Fruit fly (Drosophila melanogaster) whole organism, embryonic: ENCODE measurements around the gene Srp14.

ENCODE experiments used
- Bdp1 ChIP-seq: fragments of 200-800 bp; sonication (Bioruptor generic); optimal IDR thresholded peaks from 3 replicates; lab custom pipeline; 2016; ENCODE audit warnings: missing biosample characterization, missing genetic modification characterization
- Bgb ChIP-seq: fragments of 200-800 bp; sonication (Bioruptor generic); IDR thresholded peaks from 2 replicates; pipeline ENCODE4 v1.3.6; 2022; ENCODE audit warnings: missing biosample characterization, missing genetic modification characterization; ENCODE audit not compliant: partially characterized antibody
- CG10366 ChIP-seq: fragments of 200-800 bp; sonication (Bioruptor generic); IDR thresholded peaks from 2 replicates; pipeline ENCODE4 v1.3.6; 2022; ENCODE audit warnings: missing biosample characterization, missing genetic modification characterization
- CG10654 ChIP-seq: fragments of 200-800 bp; sonication (Bioruptor generic); optimal IDR thresholded peaks from 2 replicates; lab custom pipeline; 2016; ENCODE audit warnings: missing biosample characterization, missing genetic modification characterization
- CG11560 ChIP-seq: fragments of 200-800 bp; sonication (Bioruptor generic); IDR thresholded peaks from 3 replicates; pipeline ENCODE4 v1.3.6; 2022; ENCODE audit warnings: missing biosample characterization, missing genetic modification characterization
- CG13624 ChIP-seq: fragments of 200-800 bp; sonication (Bioruptor generic); optimal IDR thresholded peaks from 2 replicates; lab custom pipeline; 2016; ENCODE audit warnings: missing biosample characterization, missing genetic modification characterization
- CG13894 ChIP-seq: fragments of 200-800 bp; sonication (Bioruptor generic); optimal IDR thresholded peaks from 3 replicates; lab custom pipeline; 2018; ENCODE audit warnings: missing biosample characterization, mild to moderate bottlenecking, missing genetic modification characterization, moderate library complexity
- CG14014 ChIP-seq: fragments of 200-800 bp; sonication (Bioruptor generic); IDR thresholded peaks from 2 replicates; pipeline ENCODE4 v1.3.6; 2022; ENCODE audit warnings: missing biosample characterization, missing genetic modification characterization
- CG15269 ChIP-seq: fragments of 200-800 bp; sonication (Bioruptor generic); optimal IDR thresholded peaks from 2 replicates; lab custom pipeline; 2018; ENCODE audit warnings: missing biosample characterization, mild to moderate bottlenecking, missing genetic modification characterization, moderate library complexity
- CG2116 ChIP-seq: fragments of 200-800 bp; sonication (Bioruptor generic); optimal IDR thresholded peaks from 3 replicates; lab custom pipeline; 2018; ENCODE audit warnings: missing biosample characterization, mild to moderate bottlenecking, missing genetic modification characterization
- CG34422 ChIP-seq: fragments of 200-800 bp; sonication (Bioruptor generic); IDR thresholded peaks from 3 replicates; pipeline ENCODE4 v1.3.6; 2022; ENCODE audit warnings: missing biosample characterization, missing genetic modification characterization
- CG42726 ChIP-seq: fragments of 200-800 bp; sonication (Bioruptor generic); IDR thresholded peaks from 2 replicates; pipeline ENCODE4 v1.3.6; 2022; ENCODE audit warnings: missing biosample characterization, missing genetic modification characterization; ENCODE audit not compliant: partially characterized antibody
- CG5180 ChIP-seq: fragments of 200-800 bp; sonication (Bioruptor generic); optimal IDR thresholded peaks from 3 replicates; lab custom pipeline; 2017; ENCODE audit warnings: missing biosample characterization, missing genetic modification characterization, mild to moderate bottlenecking, moderate library complexity, missing genetic modification reagents
- CG7786 ChIP-seq: fragments of 200-800 bp; sonication (Bioruptor generic); optimal IDR thresholded peaks from 2 replicates; lab custom pipeline; 2016; ENCODE audit warnings: missing biosample characterization, missing genetic modification characterization
- CG8924 ChIP-seq: fragments of 200-800 bp; optimal IDR thresholded peaks from 3 replicates; lab custom pipeline; 2019; ENCODE audit warnings: missing biosample characterization, mild to moderate bottlenecking, missing genetic modification characterization, moderate library complexity
- CG9727 ChIP-seq: fragments of 200-800 bp; sonication (Bioruptor generic); optimal IDR thresholded peaks from 3 replicates; lab custom pipeline; 2017; ENCODE audit warnings: missing biosample characterization, mild to moderate bottlenecking, missing genetic modification characterization
- CG9817 ChIP-seq: fragments of 200-800 bp; sonication (Bioruptor generic); optimal IDR thresholded peaks from 2 replicates; lab custom pipeline; 2018; ENCODE audit warnings: missing biosample characterization, mild to moderate bottlenecking, missing genetic modification characterization, moderate library complexity
- Chrac-16 ChIP-seq: fragments of 200-800 bp; sonication (Bioruptor generic); optimal IDR thresholded peaks from 3 replicates; lab custom pipeline; 2016; ENCODE audit warnings: missing biosample characterization, missing genetic modification characterization
- CrebB ChIP-seq: fragments of 200-800 bp; sonication (Bioruptor generic); optimal IDR thresholded peaks from 3 replicates; lab custom pipeline; 2018; ENCODE audit warnings: missing biosample characterization, mild to moderate bottlenecking, missing genetic modification characterization
- Dbx ChIP-seq: fragments of 200-800 bp; sonication (Bioruptor generic); IDR thresholded peaks from 3 replicates; pipeline ENCODE4 v1.3.6; 2022; ENCODE audit warnings: missing biosample characterization, missing genetic modification characterization
- Dip2 ChIP-seq: fragments of 200-800 bp; sonication (Bioruptor generic); IDR thresholded peaks from 2 replicates; pipeline ENCODE4 v1.3.6; 2022; ENCODE audit warnings: missing biosample characterization, missing genetic modification characterization
- MESR4 ChIP-seq: fragments of 200-800 bp; sonication (Bioruptor generic); optimal IDR thresholded peaks from 2 replicates; lab custom pipeline; 2018; ENCODE audit warnings: missing biosample characterization, mild to moderate bottlenecking, missing genetic modification characterization, moderate library complexity
- Max ChIP-seq: fragments of 200-800 bp; sonication (Bioruptor generic); optimal IDR thresholded peaks from 2 replicates; lab custom pipeline; 2016; ENCODE audit warnings: missing biosample characterization, mild to moderate bottlenecking, missing genetic modification characterization
- NFAT ChIP-seq: fragments of 200-800 bp; sonication (Bioruptor generic); IDR thresholded peaks from 2 replicates; pipeline ENCODE4 v1.3.6; 2022; ENCODE audit warnings: missing biosample characterization, missing genetic modification characterization
- NK7.1 ChIP-seq: fragments of 200-800 bp; sonication (Bioruptor generic); optimal IDR thresholded peaks from 3 replicates; lab custom pipeline; 2016; ENCODE audit warnings: missing biosample characterization, missing genetic modification characterization
- Nf-YC ChIP-seq: fragments of 200-800 bp; optimal IDR thresholded peaks from 3 replicates; lab custom pipeline; 2019; ENCODE audit warnings: missing biosample characterization, mild to moderate bottlenecking, missing genetic modification characterization, moderate library complexity
- Pdp1 ChIP-seq, 2 experiments: fragments of 200-800 bp; sonication (Bioruptor generic); optimal IDR thresholded peaks; 3 replicates each; lab custom pipeline; 2016; ENCODE audit warnings: missing biosample characterization in 2 of 2, missing genetic modification characterization in 2 of 2, mild to moderate bottlenecking in 1 of 2, moderate library complexity in 1 of 2
- Side ChIP-seq: fragments of 200-800 bp; sonication (Bioruptor generic); optimal IDR thresholded peaks from 2 replicates; lab custom pipeline; 2016; ENCODE audit warnings: missing biosample characterization, missing genetic modification characterization
- Stat92E ChIP-seq, 3 experiments: fragments of >200 bp in 2 of 3; fragments of 200-800 bp in 1 of 3; sonication (Bioruptor generic) in 1 of 3; optimal IDR thresholded peaks; 2 replicates each; lab custom pipeline; 2017 to 2019; ENCODE audit warnings: missing biosample characterization in 3 of 3, missing genetic modification characterization in 3 of 3, mild to moderate bottlenecking in 1 of 3, moderate library complexity in 1 of 3
- ato ChIP-seq: fragments of 200-800 bp; sonication (Bioruptor generic); IDR thresholded peaks from 2 replicates; pipeline ENCODE4 v1.3.6; 2022; ENCODE audit warnings: missing biosample characterization, missing genetic modification characterization; ENCODE audit not compliant: partially characterized antibody
- caup ChIP-seq: fragments of 200-800 bp; sonication (Bioruptor generic); optimal IDR thresholded peaks from 3 replicates; lab custom pipeline; 2017; ENCODE audit warnings: missing biosample characterization, mild to moderate bottlenecking, missing genetic modification characterization, moderate library complexity; ENCODE audit not compliant: severe bottlenecking
- cg ChIP-seq: fragments of 200-800 bp; sonication (Bioruptor generic); optimal IDR thresholded peaks from 3 replicates; lab custom pipeline; 2019; ENCODE audit warnings: missing biosample characterization, mild to moderate bottlenecking, missing genetic modification characterization, moderate library complexity
- chinmo ChIP-seq: fragments of 200-800 bp; sonication (Bioruptor generic); IDR thresholded peaks from 4 replicates; pipeline ENCODE4 v1.3.6; 2022; ENCODE audit warnings: missing biosample characterization, missing genetic modification characterization; ENCODE audit not compliant: partially characterized antibody
- exex ChIP-seq: fragments of 200-800 bp; sonication (Bioruptor generic); optimal IDR thresholded peaks from 4 replicates; lab custom pipeline; 2018; ENCODE audit warnings: missing biosample characterization, mild to moderate bottlenecking, missing genetic modification characterization, moderate library complexity
- ftz-f1 ChIP-seq: fragments of 200-800 bp; sonication (Bioruptor generic); optimal IDR thresholded peaks from 2 replicates; lab custom pipeline; 2016; ENCODE audit warnings: missing biosample characterization, missing genetic modification characterization
- gsb ChIP-seq: fragments of 200-800 bp; sonication (Bioruptor generic); IDR thresholded peaks from 2 replicates; pipeline ENCODE4 v1.3.6; 2022; ENCODE audit warnings: missing biosample characterization, missing genetic modification characterization
- insv ChIP-seq, 2 experiments: fragments of 200-800 bp; sonication (Bioruptor generic); optimal IDR thresholded peaks; 3 replicates each; lab custom pipeline; 2016 to 2018; ENCODE audit warnings: missing biosample characterization in 2 of 2, missing genetic modification characterization in 2 of 2
- jing ChIP-seq: fragments of 200-800 bp; sonication (Bioruptor generic); optimal IDR thresholded peaks from 2 replicates; lab custom pipeline; 2018; ENCODE audit warnings: missing biosample characterization, mild to moderate bottlenecking, missing genetic modification characterization
- lab ChIP-seq: fragments of 200-800 bp; sonication (Bioruptor generic); optimal IDR thresholded peaks from 3 replicates; lab custom pipeline; 2017; ENCODE audit warnings: missing biosample characterization, missing genetic modification characterization, mild to moderate bottlenecking, moderate library complexity, missing genetic modification reagents
- odd ChIP-seq: fragments of 200-800 bp; sonication (Bioruptor generic); optimal IDR thresholded peaks from 2 replicates; lab custom pipeline; 2017; ENCODE audit warnings: missing biosample characterization, mild to moderate bottlenecking, missing genetic modification characterization
- pfk ChIP-seq: fragments of 200-800 bp; sonication (Bioruptor generic); optimal IDR thresholded peaks from 2 replicates; lab custom pipeline; 2018; ENCODE audit warnings: missing biosample characterization, mild to moderate bottlenecking, missing genetic modification characterization, moderate library complexity
- pho ChIP-seq: fragments of 200-800 bp; sonication (Bioruptor generic); optimal IDR thresholded peaks from 2 replicates; lab custom pipeline; 2016; ENCODE audit warnings: missing biosample characterization, missing genetic modification characterization
- pita ChIP-seq: fragments of 200-800 bp; sonication (Bioruptor generic); optimal IDR thresholded peaks from 2 replicates; lab custom pipeline; 2017; ENCODE audit warnings: missing biosample characterization, mild to moderate bottlenecking, missing genetic modification characterization
- shn ChIP-seq: fragments of 200-800 bp; sonication (Bioruptor generic); optimal IDR thresholded peaks from 3 replicates; lab custom pipeline; 2016; ENCODE audit warnings: missing biosample characterization, missing genetic modification characterization
- sug ChIP-seq: fragments of 200-800 bp; optimal IDR thresholded peaks from 2 replicates; lab custom pipeline; 2019; ENCODE audit warnings: missing biosample characterization, mild to moderate bottlenecking, missing genetic modification characterization, moderate library complexity
- tna ChIP-seq: fragments of 200-800 bp; sonication (Bioruptor generic); IDR thresholded peaks from 2 replicates; pipeline ENCODE4 v1.3.6; 2022; ENCODE audit warnings: missing biosample characterization, missing genetic modification characterization; ENCODE audit not compliant: partially characterized antibody
- tup ChIP-seq: fragments of 200-800 bp; sonication (Bioruptor generic); optimal IDR thresholded peaks from 2 replicates; lab custom pipeline; 2016; ENCODE audit warnings: missing biosample characterization, mild to moderate bottlenecking, missing genetic modification characterization, moderate library complexity
- wdn ChIP-seq: fragments of 200-800 bp; sonication (Bioruptor generic); IDR thresholded peaks from 2 replicates; pipeline ENCODE4 v1.3.6; 2022; ENCODE audit warnings: missing biosample characterization, missing genetic modification characterization

Gene Srp14

dm6 chr3R:20574535-20574980, 5.4 kb upstream of the Srp14 start (continued):
- TF ChIP-seq CG2116 (peak; percentile 2), CG13894 (peak; percentile 73), CG9727 (peak; percentile 17), pita (no peak), odd (peak; percentile 22), CG13624 (GFP tag; lab: Kevin White, UChicago) (peak; percentile 11), CG14014 (peak; percentile 12; the same call in 1 of the 2 replicates), CG11560 (tag; lab: Robert Waterston, UW) (no peak), pho (peak; percentile 9), ato (GFP tag; lab: Robert Waterston, UW) (0 out of 2 replicates have a peak, but pooled peaks have one; percentile 12), Bgb (peak; percentile 36; the same call in 1 of the 2 replicates), wdn (GFP tag; lab: Robert Waterston, UW) (peak; percentile 55; the same call in 1 of the 2 replicates), Bdp1 (GFP tag; lab: Kevin White, UChicago) (peak; percentile 27), Max (GFP tag; lab: Kevin White, UChicago) (peak; percentile 58), CG34422 (GFP tag; lab: Robert Waterston, UW) (peak; percentile 46; the same call in 1 of the 3 replicates), sug (tag; lab: Kevin White, UChicago) (peak; percentile 90), Chrac-16 (GFP tag; lab: Kevin White, UChicago) (no peak), exex (tag; lab: Kevin White, UChicago) (peak; percentile 82), jing (no peak), CG10366 (GFP tag; lab: Robert Waterston, UW) (no peak), caup (GFP tag; lab: Kevin White, UChicago) (peak; percentile 42), tup (no peak), insv (GFP tag; optimal IDR thresholded peaks at IDR 0.05; lab: Kevin White, UChicago) (peak in 1 of 2 experiments; percentile 18), MESR4 (peak; percentile 58), CG9817 (no peak), CG42726 (GFP tag; lab: Robert Waterston, UW) (no peak), gsb (GFP tag; lab: Robert Waterston, UW) (0 out of 2 replicates have a peak, but pooled peaks have one; percentile 8), Side (peak; percentile 54), CG10654 (GFP tag; lab: Kevin White, UChicago) (no peak), shn (no peak), chinmo (GFP tag; lab: Robert Waterston, UW) (peak; percentile 72; the same call in 3 of the 4 replicates), CrebB (tag; lab: Kevin White, UChicago) (peak; percentile 52), CG15269 (tag; lab: Kevin White, UChicago) (peak; percentile 12), NK7.1 (GFP tag; lab: Kevin White, UChicago) (no peak), tna (GFP tag; lab: Robert Waterston, UW) (0 out of 2 replicates have a peak, but pooled peaks have one; percentile 45), NFAT (GFP tag; lab: Robert Waterston, UW) (peak; percentile 32; the same call in 1 of the 2 replicates), Stat92E (GFP tag; optimal IDR thresholded peaks at IDR 0.05; lab: Kevin White, UChicago) (peak in 1 of 3 experiments; percentile 26), pfk (GFP tag; lab: Kevin White, UChicago) (peak; percentile 71), CG7786 (GFP tag; lab: Kevin White, UChicago) (no peak), Dip2 (no peak), CG8924 (tag; lab: Kevin White, UChicago) (peak; percentile 12), Nf-YC (tag; lab: Kevin White, UChicago) (peak; percentile 38), lab (GFP tag; lab: Kevin White, UChicago) (peak; percentile 44), cg (GFP tag; lab: Kevin White, UChicago) (no peak), Pdp1 (GFP tag; optimal IDR thresholded peaks at IDR 0.05; lab: Kevin White, UChicago) (peak in 1 of 2 experiments; percentile 63), CG5180 (GFP tag; lab: Kevin White, UChicago) (peak; percentile 50), ftz-f1 (peak; percentile 38), Dbx (peak; percentile 60; the same call in 2 of the 3 replicates)
